Worm (Caenorhabditis elegans) whole organism, L2 larva: ENCODE results near the gene hgap-2.

Experiments
- R02D3.7 ChIP-seq: fragments of 150-350 bp; optimal IDR thresholded peaks from 2 replicates; lab custom pipeline; 2014; ENCODE audit warnings: missing biosample characterization, missing genetic modification characterization
- egl-27 ChIP-seq: sonication (generic microtip); optimal IDR thresholded peaks from 3 replicates; lab custom pipeline; 2017; ENCODE audit warnings: missing biosample characterization, missing genetic modification reagents, missing genetic modification characterization
- mdl-1 ChIP-seq, 2 experiments: fragments of 150-350 bp in 1 of 2; sonication (generic microtip) in 1 of 2; optimal IDR thresholded peaks; 2 replicates each; lab custom pipeline; 2017; ENCODE audit warnings: missing biosample characterization in 2 of 2, missing genetic modification characterization in 2 of 2
- nhr-11 ChIP-seq: fragments of 150-350 bp; optimal IDR thresholded peaks from 2 replicates; lab custom pipeline; 2014; ENCODE audit warnings: missing biosample characterization, missing genetic modification characterization
- nhr-237 ChIP-seq: fragments of 150-350 bp; optimal IDR thresholded peaks from 2 replicates; lab custom pipeline; 2014; ENCODE audit warnings: missing biosample characterization, missing genetic modification characterization
- nhr-25 ChIP-seq: fragments of 150-350 bp; sonication (generic microtip); optimal IDR thresholded peaks from 3 replicates; lab custom pipeline; 2014; ENCODE audit warnings: missing biosample characterization, missing genetic modification characterization
- nhr-77 ChIP-seq: fragments of 150-350 bp; optimal IDR thresholded peaks from 2 replicates; lab custom pipeline; 2014; ENCODE audit warnings: missing biosample characterization, missing genetic modification characterization

- TF ChIP-seq nhr-237 (tag; lab: Kevin White, UChicago) = no peak
- TF ChIP-seq R02D3.7 (tag; lab: Kevin White, UChicago) = no peak
- TF ChIP-seq mdl-1 (tag; optimal IDR thresholded peaks at IDR 0.05; lab: Kevin White, UChicago) = no peak
- TF ChIP-seq nhr-11 = no peak
- TF ChIP-seq nhr-25 (tag; lab: Kevin White, UChicago) = no peak
- no peak for TF ChIP-seq egl-27
- no peak for TF ChIP-seq nhr-77 (tag; lab: Kevin White, UChicago)
These were observed 53.0 kb downstream of the hgap-2 start for ce11 chrII:8631766-8632165.
